Fruit fly (Drosophila melanogaster) whole organism, embryonic: ENCODE results near the gene Arpc1.

Experiments
- Atf-2 ChIP-seq: fragments of 200-800 bp; sonication (Bioruptor generic); optimal IDR thresholded peaks from 2 replicates; lab custom pipeline; 2016; ENCODE audit warnings: missing biosample characterization, missing genetic modification characterization
- BEAF-32 ChIP-seq: fragments of 200-800 bp; sonication (Bioruptor generic); optimal IDR thresholded peaks from 3 replicates; lab custom pipeline; 2017; ENCODE audit warnings: missing biosample characterization, missing genetic modification characterization, mild to moderate bottlenecking, moderate library complexity, missing genetic modification reagents
- Bgb ChIP-seq: fragments of 200-800 bp; sonication (Bioruptor generic); IDR thresholded peaks from 2 replicates; pipeline ENCODE4 v1.3.6; 2022; ENCODE audit warnings: missing biosample characterization, missing genetic modification characterization; ENCODE audit not compliant: partially characterized antibody
- CG10147 ChIP-seq: fragments of 200-800 bp; sonication (Bioruptor generic); optimal IDR thresholded peaks from 2 replicates; lab custom pipeline; 2019; ENCODE audit warnings: missing biosample characterization, mild to moderate bottlenecking, missing genetic modification characterization, moderate library complexity
- CG10959 ChIP-seq: fragments of 200-800 bp; sonication (Bioruptor generic); IDR thresholded peaks from 2 replicates; pipeline ENCODE4 v1.3.6; 2022; ENCODE audit warnings: missing biosample characterization, missing genetic modification characterization
- CG11085 ChIP-seq: fragments of 200-800 bp; sonication (Bioruptor generic); IDR thresholded peaks from 2 replicates; pipeline ENCODE4 v1.3.6; 2022; ENCODE audit warnings: missing biosample characterization, missing genetic modification characterization
- CG11247 ChIP-seq: fragments of 200-800 bp; sonication (Bioruptor generic); IDR thresholded peaks from 2 replicates; pipeline ENCODE4 v1.3.6; 2022; ENCODE audit warnings: missing biosample characterization, missing genetic modification characterization
- CG11456 ChIP-seq: fragments of 200-800 bp; sonication (Bioruptor generic); IDR thresholded peaks from 3 replicates; pipeline ENCODE4 v1.3.6; 2022; ENCODE audit warnings: missing biosample characterization, missing genetic modification characterization
- CG11723 ChIP-seq: fragments of 200-800 bp; sonication (Bioruptor generic); optimal IDR thresholded peaks from 2 replicates; lab custom pipeline; 2017; ENCODE audit warnings: missing biosample characterization, mild to moderate bottlenecking, missing genetic modification characterization
- CG12219 ChIP-seq: fragments of 200-800 bp; sonication (Bioruptor generic); optimal IDR thresholded peaks from 3 replicates; lab custom pipeline; 2018; ENCODE audit warnings: missing biosample characterization, mild to moderate bottlenecking, missing genetic modification characterization
- CG13624 ChIP-seq: fragments of 200-800 bp; sonication (Bioruptor generic); optimal IDR thresholded peaks from 2 replicates; lab custom pipeline; 2016; ENCODE audit warnings: missing biosample characterization, missing genetic modification characterization
- CG16813 ChIP-seq: fragments of 200-800 bp; sonication (Bioruptor generic); IDR thresholded peaks from 3 replicates; pipeline ENCODE4 v1.3.6; 2022; ENCODE audit warnings: missing biosample characterization, missing genetic modification characterization; ENCODE audit not compliant: partially characterized antibody
- CG17385 ChIP-seq: fragments of 200-800 bp; sonication (Bioruptor generic); optimal IDR thresholded peaks from 3 replicates; lab custom pipeline; 2018; ENCODE audit warnings: missing biosample characterization, mild to moderate bottlenecking, missing genetic modification characterization
- CG17612 ChIP-seq: fragments of 200-800 bp; sonication (Bioruptor generic); IDR thresholded peaks from 2 replicates; pipeline ENCODE4 v1.3.6; 2022; ENCODE audit warnings: missing biosample characterization, missing genetic modification characterization
- CG18011 ChIP-seq: fragments of 200-800 bp; sonication (Bioruptor generic); optimal IDR thresholded peaks from 2 replicates; lab custom pipeline; 2017; ENCODE audit warnings: missing biosample characterization, missing genetic modification characterization, mild to moderate bottlenecking, moderate library complexity, missing genotype
- CG3163 ChIP-seq: fragments of 200-800 bp; sonication (Bioruptor generic); optimal IDR thresholded peaks from 3 replicates; lab custom pipeline; 2016; ENCODE audit warnings: missing biosample characterization, missing genetic modification characterization
- CG34422 ChIP-seq: fragments of 200-800 bp; sonication (Bioruptor generic); IDR thresholded peaks from 3 replicates; pipeline ENCODE4 v1.3.6; 2022; ENCODE audit warnings: missing biosample characterization, missing genetic modification characterization
- CG7556 ChIP-seq: fragments of 200-800 bp; sonication (Bioruptor generic); optimal IDR thresholded peaks from 2 replicates; lab custom pipeline; 2017; ENCODE audit warnings: missing biosample characterization, mild to moderate bottlenecking, missing genetic modification characterization
- CTCF ChIP-seq: fragments of 200-800 bp; sonication (Bioruptor generic); optimal IDR thresholded peaks from 2 replicates; lab custom pipeline; 2017; ENCODE audit warnings: missing biosample characterization, mild to moderate bottlenecking, missing genetic modification characterization, moderate library complexity
- Camta ChIP-seq: fragments of 200-800 bp; sonication (Bioruptor generic); optimal IDR thresholded peaks from 2 replicates; lab custom pipeline; 2016; ENCODE audit warnings: missing biosample characterization, missing genetic modification characterization
- Dip3 ChIP-seq: fragments of 200-800 bp; sonication (Bioruptor generic); optimal IDR thresholded peaks from 3 replicates; lab custom pipeline; 2016; ENCODE audit warnings: missing biosample characterization, missing genetic modification characterization
- HLH54F ChIP-seq: fragments of 200-800 bp; sonication (Bioruptor generic); optimal IDR thresholded peaks from 3 replicates; lab custom pipeline; 2016; ENCODE audit warnings: missing biosample characterization, missing genetic modification characterization
- Hmr ChIP-seq: fragments of 200-800 bp; sonication (Bioruptor generic); optimal IDR thresholded peaks from 3 replicates; lab custom pipeline; 2017; ENCODE audit warnings: mild to moderate bottlenecking, missing biosample characterization, missing genetic modification reagents, missing genetic modification characterization
- Kr ChIP-seq: fragments of 200-800 bp; sonication (Bioruptor generic); optimal IDR thresholded peaks from 2 replicates; lab custom pipeline; 2017; ENCODE audit warnings: missing biosample characterization, mild to moderate bottlenecking, missing genetic modification characterization
- MBD-R2 ChIP-seq: fragments of 200-800 bp; sonication (Bioruptor generic); IDR thresholded peaks from 2 replicates; pipeline ENCODE4 v1.3.6; 2022; ENCODE audit warnings: missing biosample characterization, missing genetic modification characterization
- Med ChIP-seq: fragments of 200-800 bp; sonication (Bioruptor generic); peaks from one replicate; lab custom pipeline; 2016; ENCODE audit warnings: missing biosample characterization, missing genetic modification characterization, mild to moderate bottlenecking, inconsistent platforms, moderate library complexity
- Myb ChIP-seq: fragments of 200-800 bp; sonication (Bioruptor generic); optimal IDR thresholded peaks from 2 replicates; lab custom pipeline; 2016; ENCODE audit warnings: missing biosample characterization, missing genetic modification characterization
- NC2β ChIP-seq: fragments of 200-800 bp; sonication (Bioruptor generic); optimal IDR thresholded peaks from 2 replicates; lab custom pipeline; 2016; ENCODE audit warnings: missing biosample characterization, missing genetic modification characterization
- Oaz ChIP-seq: fragments of 200-800 bp; sonication (Bioruptor generic); IDR thresholded peaks from 2 replicates; pipeline ENCODE4 v1.3.6; 2022; ENCODE audit warnings: missing biosample characterization, missing genetic modification characterization
- Oli ChIP-seq: fragments of 200-800 bp; sonication (Bioruptor generic); optimal IDR thresholded peaks from 2 replicates; lab custom pipeline; 2018; ENCODE audit warnings: missing biosample characterization, mild to moderate bottlenecking, missing genetic modification characterization, moderate library complexity
- ab ChIP-seq: fragments of 200-800 bp; sonication (Bioruptor generic); optimal IDR thresholded peaks from 2 replicates; lab custom pipeline; 2016; ENCODE audit warnings: missing biosample characterization, missing genetic modification characterization
- ash1 ChIP-seq: fragments of 200-800 bp; sonication (Bioruptor generic); optimal IDR thresholded peaks from 2 replicates; lab custom pipeline; 2018; ENCODE audit warnings: missing biosample characterization, mild to moderate bottlenecking, missing genetic modification characterization
- bigmax ChIP-seq: fragments of 200-800 bp; sonication (Bioruptor generic); optimal IDR thresholded peaks from 2 replicates; lab custom pipeline; 2018; ENCODE audit warnings: missing biosample characterization, mild to moderate bottlenecking, missing genetic modification characterization
- chn ChIP-seq: fragments of 200-800 bp; sonication (Bioruptor generic); optimal IDR thresholded peaks from 2 replicates; lab custom pipeline; 2016; ENCODE audit warnings: missing biosample characterization, missing genetic modification characterization
- ci ChIP-seq: fragments of 200-800 bp; sonication (Bioruptor generic); IDR thresholded peaks from 3 replicates; pipeline ENCODE4 v1.3.6; 2022; ENCODE audit warnings: missing biosample characterization, missing genetic modification characterization
- cwo ChIP-seq: fragments of 200-800 bp; sonication (Bioruptor generic); optimal IDR thresholded peaks from 3 replicates; lab custom pipeline; 2017; ENCODE audit warnings: missing biosample characterization, missing genetic modification characterization, mild to moderate bottlenecking, moderate library complexity, missing genetic modification reagents
- fu2 ChIP-seq: fragments of 200-800 bp; sonication (Bioruptor generic); optimal IDR thresholded peaks from 2 replicates; lab custom pipeline; 2016; ENCODE audit warnings: missing biosample characterization, missing genetic modification characterization
- gcm2 ChIP-seq: fragments of 200-800 bp; sonication (Bioruptor generic); optimal IDR thresholded peaks from 2 replicates; lab custom pipeline; 2016; ENCODE audit warnings: missing biosample characterization, missing genetic modification characterization
- h ChIP-seq: fragments of >200 bp; optimal IDR thresholded peaks from 2 replicates; lab custom pipeline; 2017
- inv ChIP-seq: fragments of 200-800 bp; sonication (Bioruptor generic); IDR thresholded peaks from 2 replicates; pipeline ENCODE4 v1.3.6; 2022; ENCODE audit warnings: missing biosample characterization, missing genetic modification characterization; ENCODE audit not compliant: partially characterized antibody
- jigr1 ChIP-seq: fragments of 200-800 bp; sonication (Bioruptor generic); IDR thresholded peaks from 3 replicates; pipeline ENCODE4 v1.3.6; 2022; ENCODE audit warnings: missing biosample characterization, missing genetic modification characterization
- lmd ChIP-seq: fragments of 200-800 bp; sonication (Bioruptor generic); IDR thresholded peaks from 2 replicates; pipeline ENCODE4 v1.3.6; 2022; ENCODE audit warnings: missing biosample characterization, missing genetic modification characterization
- odd ChIP-seq: fragments of 200-800 bp; sonication (Bioruptor generic); optimal IDR thresholded peaks from 2 replicates; lab custom pipeline; 2017; ENCODE audit warnings: missing biosample characterization, mild to moderate bottlenecking, missing genetic modification characterization
- onecut ChIP-seq: fragments of 200-800 bp; sonication (Bioruptor generic); IDR thresholded peaks from 2 replicates; pipeline ENCODE4 v1.3.6; 2022; ENCODE audit warnings: missing biosample characterization, missing genetic modification characterization
- otp ChIP-seq: fragments of 200-800 bp; sonication (Bioruptor generic); IDR thresholded peaks from 3 replicates; pipeline ENCODE4, ENCODE4 v1.3.6; 2022; ENCODE audit warnings: missing biosample characterization, missing genetic modification characterization
- pb ChIP-seq: fragments of 200-800 bp; sonication (Bioruptor generic); optimal IDR thresholded peaks from 3 replicates; lab custom pipeline; 2016; ENCODE audit warnings: missing biosample characterization, missing genetic modification characterization
- sd ChIP-seq: fragments of 200-800 bp; sonication (Bioruptor generic); optimal IDR thresholded peaks from 3 replicates; lab custom pipeline; 2018; ENCODE audit warnings: missing biosample characterization, mild to moderate bottlenecking, missing genetic modification characterization, moderate library complexity
- sens-2 ChIP-seq: fragments of 200-800 bp; sonication (Bioruptor generic); IDR thresholded peaks from 2 replicates; pipeline ENCODE4 v1.3.6; 2022; ENCODE audit warnings: missing biosample characterization, missing genetic modification characterization
- seq ChIP-seq: fragments of 200-800 bp; sonication (Bioruptor generic); IDR thresholded peaks from 2 replicates; pipeline ENCODE4 v1.3.6; 2022; ENCODE audit warnings: missing biosample characterization, missing genetic modification characterization
- trem ChIP-seq: fragments of 200-800 bp; optimal IDR thresholded peaks from 3 replicates; lab custom pipeline; 2019; ENCODE audit warnings: missing biosample characterization, mild to moderate bottlenecking, missing genetic modification characterization, moderate library complexity
- tx ChIP-seq: fragments of 200-800 bp; sonication (Bioruptor generic); optimal IDR thresholded peaks from 2 replicates; lab custom pipeline; 2016; ENCODE audit warnings: missing biosample characterization, missing genetic modification characterization
- wor ChIP-seq: fragments of 200-800 bp; sonication (Bioruptor generic); IDR thresholded peaks from 2 replicates; pipeline ENCODE4 v1.3.6; 2022; ENCODE audit warnings: missing biosample characterization, missing genetic modification characterization
- zfh1 ChIP-seq: fragments of 200-800 bp; sonication (Bioruptor generic); IDR thresholded peaks from 3 replicates; pipeline ENCODE4 v1.3.6; 2022; ENCODE audit warnings: missing biosample characterization, missing genetic modification characterization
- zfh2 ChIP-seq: fragments of 200-800 bp; sonication (Bioruptor generic); optimal IDR thresholded peaks from 2 replicates; lab custom pipeline; 2016; ENCODE audit warnings: missing biosample characterization, missing genetic modification characterization

Gene Arpc1

DNA sequence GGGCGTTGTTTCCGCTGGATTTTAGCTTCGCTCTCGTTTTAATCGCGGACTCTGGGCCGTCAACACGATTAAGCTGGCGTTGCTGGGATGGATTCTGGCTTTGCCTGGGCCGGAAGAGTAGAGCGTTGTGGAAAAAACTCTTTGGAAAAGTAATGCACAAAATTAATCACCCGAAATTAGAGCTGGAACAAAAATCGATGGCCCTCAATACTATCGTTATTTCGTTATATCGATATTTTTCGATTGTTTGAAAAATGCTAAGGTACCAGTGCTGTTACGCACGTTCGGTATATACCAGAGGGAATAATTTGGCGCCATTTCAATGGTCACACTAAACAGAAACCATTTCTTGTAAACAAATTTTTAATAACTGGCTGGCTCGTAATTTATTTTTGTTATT is at the start of gene Arpc1, which contains the start of gene Orc5 (continued):
- no peak for TF ChIP-seq Dip3 (GFP tag; lab: Kevin White, UChicago)
- no peak for TF ChIP-seq odd (GFP tag; lab: Kevin White, UChicago)
- no peak for TF ChIP-seq ab (GFP tag; lab: Kevin White, UChicago)
- no peak for TF ChIP-seq sens-2
- no peak for TF ChIP-seq CG11247 (GFP tag; lab: Robert Waterston, UW)
- TF ChIP-seq CG7556 (GFP tag; lab: Kevin White, UChicago) = no peak
- no peak for TF ChIP-seq h (lab: Kevin White, UChicago)
- peak; percentile 29; the same call in 1 of the 3 replicates for TF ChIP-seq CG34422 (GFP tag; lab: Robert Waterston, UW)
- TF ChIP-seq BEAF-32 = peak; percentile 96
- TF ChIP-seq Kr (GFP tag; lab: Kevin White, UChicago) = no peak
- TF ChIP-seq CG17385 (GFP tag; lab: Kevin White, UChicago) = no peak
- TF ChIP-seq chn (GFP tag; lab: Kevin White, UChicago) = no peak
- peak; percentile 88 for TF ChIP-seq CG16813 (GFP tag; lab: Robert Waterston, UW)
- TF ChIP-seq gcm2 = no peak
- TF ChIP-seq Oaz = no peak
- no peak for TF ChIP-seq CG12219 (GFP tag; lab: Kevin White, UChicago)
- no peak for TF ChIP-seq tx (GFP tag; lab: Kevin White, UChicago)
- TF ChIP-seq CG11456 = no peak
- no peak for TF ChIP-seq CG10147 (GFP tag; lab: Kevin White, UChicago)
- TF ChIP-seq Hmr (GFP tag; lab: Kevin White, UChicago) = no peak
- no peak for TF ChIP-seq CG13624 (GFP tag; lab: Kevin White, UChicago)
- TF ChIP-seq cwo (GFP tag; lab: Kevin White, UChicago) = no peak
- TF ChIP-seq CG10959 (GFP tag; lab: Robert Waterston, UW) = no peak
- TF ChIP-seq CTCF = no peak
- TF ChIP-seq Bgb (GFP tag; lab: Robert Waterston, UW) = peak; percentile 87
- TF ChIP-seq jigr1 (GFP tag; lab: Robert Waterston, UW) = no peak
- no peak for TF ChIP-seq CG3163
- peak; percentile 80; the same call in 1 of the 2 replicates for TF ChIP-seq inv
- peak; percentile 83 for TF ChIP-seq Myb
- TF ChIP-seq MBD-R2 = peak; percentile 90
- peak; percentile 76 for TF ChIP-seq Med
- TF ChIP-seq trem (tag; lab: Kevin White, UChicago) = peak; percentile 76
- TF ChIP-seq CG18011 (GFP tag; lab: Kevin White, UChicago) = peak; percentile 50
- no peak for TF ChIP-seq fu2 (GFP tag; lab: Kevin White, UChicago)

DNA sequence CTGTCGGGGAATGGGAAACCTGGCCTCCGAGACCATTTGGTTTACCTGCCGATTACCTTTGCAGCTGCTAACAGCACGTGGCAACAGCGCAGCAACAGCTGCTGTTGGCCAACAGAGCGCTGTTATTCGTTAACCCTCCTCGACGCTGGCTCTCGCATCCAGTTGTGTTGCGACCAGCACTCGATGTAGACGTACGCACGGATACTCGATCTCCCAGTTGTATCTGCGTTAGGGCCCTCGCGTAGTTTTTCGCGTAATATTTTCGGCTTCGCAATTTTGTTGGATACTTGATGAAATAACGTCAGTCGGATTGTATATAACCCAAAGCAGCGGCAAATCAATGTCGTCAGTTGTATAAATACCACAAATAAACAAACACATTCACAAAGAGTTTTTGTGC is 49.3 kb upstream of the Arpc1 start:
- TF ChIP-seq seq (GFP tag; lab: Robert Waterston, UW) (peak; percentile 68; the same call in 1 of the 2 replicates), zfh1 (GFP tag; lab: Robert Waterston, UW) (peak; percentile 44; the same call in 1 of the 3 replicates), Oli (tag; lab: Kevin White, UChicago) (no peak), HLH54F (GFP tag; lab: Kevin White, UChicago) (peak; percentile 16), sd (tag; lab: Kevin White, UChicago) (peak; percentile 21), bigmax (GFP tag; lab: Kevin White, UChicago) (peak; percentile 25), CG17612 (GFP tag; lab: Robert Waterston, UW) (no peak), NC2β (GFP tag; lab: Kevin White, UChicago) (no peak), ash1 (GFP tag; lab: Kevin White, UChicago) (peak; percentile 58), CG3163 (peak; percentile 92), MBD-R2 (peak; percentile 13; the same call in 1 of the 2 replicates), ci (peak; percentile 85), wor (GFP tag; lab: Robert Waterston, UW) (no peak), otp (GFP tag; lab: Robert Waterston, UW) (peak; percentile 41; the same call in 1 of the 3 replicates), Camta (GFP tag; lab: Kevin White, UChicago) (no peak), pb (GFP tag; lab: Kevin White, UChicago) (peak; percentile 14), onecut (GFP tag; lab: Robert Waterston, UW) (peak; percentile 29; the same call in 1 of the 2 replicates), CG11723 (GFP tag; lab: Kevin White, UChicago) (no peak), CG11085 (no peak), lmd (no peak), zfh2 (GFP tag; lab: Kevin White, UChicago) (peak; percentile 29), Atf-2 (GFP tag; lab: Kevin White, UChicago) (no peak)
